Fruit fly (Drosophila melanogaster): ENCODE measurements around the gene AP-1gamma.

AP-1gamma gene

DNA sequence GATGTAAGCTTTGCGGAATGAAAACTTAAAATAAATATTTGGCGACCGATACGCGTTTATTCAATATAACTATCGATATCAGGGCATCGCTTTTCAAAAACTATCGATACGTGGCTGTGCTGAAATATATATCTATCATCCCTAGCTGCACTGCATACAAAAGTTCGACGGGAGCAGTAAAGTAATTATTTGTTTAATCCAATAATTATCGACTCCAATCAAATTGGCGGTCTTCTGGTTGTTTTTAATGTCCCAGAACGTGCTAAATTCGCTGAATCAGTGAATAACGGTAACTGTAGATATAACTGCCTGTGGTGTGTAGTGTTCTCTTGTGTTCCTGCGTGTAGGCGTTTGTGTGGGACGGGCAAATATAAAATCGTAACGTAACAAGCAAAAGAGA is 54.6 kb downstream of the AP-1gamma start, which contains the start of gene mei-P26 (continued):
- 0 out of 3 replicates have a peak, but pooled peaks have one; percentile 5 for TF ChIP-seq Dbx (GFP tag; IDR thresholded peaks at IDR 0.05)
- peak; percentile 21 for TF ChIP-seq CG15514 (GFP tag; optimal IDR thresholded peaks at IDR 0.05)
- peak; percentile 74; the same call in 1 of the 3 replicates for TF ChIP-seq mld (GFP tag; IDR thresholded peaks at IDR 0.05; ENCODE audit: partially characterized antibody)
- peak; percentile 82; the same call in 1 of the 2 replicates for TF ChIP-seq CG42726 (GFP tag; IDR thresholded peaks at IDR 0.05; ENCODE audit: partially characterized antibody)
- peak; percentile 33 for TF ChIP-seq trem (tag; optimal IDR thresholded peaks at IDR 0.05)
- TF ChIP-seq CG2116 (GFP tag; optimal IDR thresholded peaks at IDR 0.05): peak; percentile 36
- TF ChIP-seq CG12391 (tag; optimal IDR thresholded peaks at IDR 0.05): peak; percentile 12
- TF ChIP-seq MESR4 (GFP tag; optimal IDR thresholded peaks at IDR 0.05): peak; percentile 73
- TF ChIP-seq CG16813 (GFP tag; IDR thresholded peaks at IDR 0.05; ENCODE audit: partially characterized antibody): peak; percentile 78
- TF ChIP-seq Opbp (GFP tag; IDR thresholded peaks at IDR 0.05; ENCODE audit: partially characterized antibody): peak; percentile 87
- TF ChIP-seq schlank (tag; optimal IDR thresholded peaks at IDR 0.05): no peak
- TF ChIP-seq HLH4C (GFP tag; IDR thresholded peaks at IDR 0.05; ENCODE audit: partially characterized antibody): peak; percentile 81
- no peak for TF ChIP-seq bowl (GFP tag; IDR thresholded peaks at IDR 0.05)
- peak; percentile 49; the same call in 2 of the 3 replicates for TF ChIP-seq row (GFP tag; IDR thresholded peaks at IDR 0.05)
- peak; percentile 21 for TF ChIP-seq CG13296 (GFP tag; optimal IDR thresholded peaks at IDR 0.05)
- peak; percentile 52 for TF ChIP-seq phol (tag; optimal IDR thresholded peaks at IDR 0.05)
- TF ChIP-seq nmo (GFP tag; optimal IDR thresholded peaks at IDR 0.05): no peak
- TF ChIP-seq CG7963 (GFP tag; IDR thresholded peaks at IDR 0.05; ENCODE audit: partially characterized antibody): peak; percentile 84
- TF ChIP-seq pzg (GFP tag; optimal IDR thresholded peaks at IDR 0.05): peak; percentile 49
- TF ChIP-seq en (GFP tag; optimal IDR thresholded peaks at IDR 0.05): no peak
- peak; percentile 51 for TF ChIP-seq CG3995 (GFP tag; optimal IDR thresholded peaks at IDR 0.05)
- TF ChIP-seq hb (GFP tag; IDR thresholded peaks at IDR 0.05; ENCODE audit: partially characterized antibody): peak; percentile 81
- TF ChIP-seq E2f2 (GFP tag; IDR thresholded peaks at IDR 0.05): peak; percentile 56
- TF ChIP-seq CG7786 (GFP tag; optimal IDR thresholded peaks at IDR 0.05): no peak
- peak; percentile 75 for TF ChIP-seq vnd (GFP tag; IDR thresholded peaks at IDR 0.05; ENCODE audit: partially characterized antibody)
- TF ChIP-seq unc-4 (GFP tag; IDR thresholded peaks at IDR 0.05; ENCODE audit: partially characterized antibody): peak; percentile 84
- peak; percentile 1 for TF ChIP-seq Side (GFP tag; optimal IDR thresholded peaks at IDR 0.05)
- no peak for TF ChIP-seq CG10654 (GFP tag; optimal IDR thresholded peaks at IDR 0.05)
- no peak for TF ChIP-seq jumu (GFP tag; optimal IDR thresholded peaks at IDR 0.05)
- no peak for TF ChIP-seq wdn (GFP tag; IDR thresholded peaks at IDR 0.05)
- TF ChIP-seq inv (GFP tag; IDR thresholded peaks at IDR 0.05; ENCODE audit: partially characterized antibody): peak; percentile 78
- no peak for TF ChIP-seq twi (tag; optimal IDR thresholded peaks at IDR 0.05)
- peak; percentile 22 for TF ChIP-seq CG2712 (tag; optimal IDR thresholded peaks at IDR 0.05)
- TF ChIP-seq sr (GFP tag; IDR thresholded peaks at IDR 0.05): 0 out of 3 replicates have a peak, but pooled peaks have one; percentile 11
- peak; percentile 92 for TF ChIP-seq amos (GFP tag; IDR thresholded peaks at IDR 0.05; ENCODE audit: partially characterized antibody)
- TF ChIP-seq Ptx1 (GFP tag; IDR thresholded peaks at IDR 0.05): no peak
- peak; percentile 44 for TF ChIP-seq CG9437 (GFP tag; optimal IDR thresholded peaks at IDR 0.05)
- TF ChIP-seq CG6791 (GFP tag; IDR thresholded peaks at IDR 0.05; ENCODE audit: partially characterized antibody): peak; percentile 88
- no peak for TF ChIP-seq CG8290 (GFP tag; optimal IDR thresholded peaks at IDR 0.05)
- TF ChIP-seq CG8290 (tag; optimal IDR thresholded peaks at IDR 0.05): peak in 1 of 2 experiments; percentile 38
- peak; percentile 90 for TF ChIP-seq bbx (GFP tag; IDR thresholded peaks at IDR 0.05; ENCODE audit: partially characterized antibody)
- TF ChIP-seq zen2 (GFP tag; IDR thresholded peaks at IDR 0.05; ENCODE audit: partially characterized antibody): peak; percentile 79
- peak; percentile 85 for TF ChIP-seq Scr (GFP tag; IDR thresholded peaks at IDR 0.05; ENCODE audit: partially characterized antibody)
- peak; percentile 83 for TF ChIP-seq knrl (GFP tag; IDR thresholded peaks at IDR 0.05; ENCODE audit: partially characterized antibody)
- TF ChIP-seq CG14860 (GFP tag; IDR thresholded peaks at IDR 0.05; ENCODE audit: partially characterized antibody): peak; percentile 76
- TF ChIP-seq exex (tag; optimal IDR thresholded peaks at IDR 0.05): peak; percentile 17
- no peak for TF ChIP-seq Hand (GFP tag; optimal IDR thresholded peaks at IDR 0.05)
- TF ChIP-seq Dref (GFP tag; IDR thresholded peaks at IDR 0.05): peak; percentile 83
